Fruit fly (Drosophila melanogaster) whole organism, wandering third instar larva: ENCODE data around the gene CG31687.

Source experiments
- CG32264 ChIP-seq: fragments of 200-800 bp; sonication (Bioruptor generic); optimal IDR thresholded peaks from 2 replicates; lab custom pipeline; 2016; ENCODE audit warnings: missing biosample characterization, missing genetic modification characterization
- CG9705 ChIP-seq: fragments of 200-800 bp; sonication (Bioruptor generic); optimal IDR thresholded peaks from 2 replicates; lab custom pipeline; 2018; ENCODE audit warnings: missing biosample characterization, mild to moderate bottlenecking, missing genetic modification characterization
- CrebA ChIP-seq: fragments of 200-800 bp; sonication (Bioruptor generic); optimal IDR thresholded peaks from 2 replicates; lab custom pipeline; 2016; ENCODE audit warnings: missing biosample characterization, mild to moderate bottlenecking, missing genetic modification characterization, borderline replicate concordance
- Dfd ChIP-seq: fragments of >200 bp; optimal IDR thresholded peaks from 2 replicates; lab custom pipeline; 2017; ENCODE audit warnings: missing biosample characterization, missing genetic modification characterization
- Dif ChIP-seq: fragments of 200-275, 200-300 bp; sonication (Bioruptor generic); optimal IDR thresholded peaks from 2 replicates; lab custom pipeline; 2018; ENCODE audit warnings: missing biosample characterization, missing genetic modification characterization; ENCODE audit not compliant: partially characterized antibody
- GATAd ChIP-seq: sonication (Bioruptor generic); optimal IDR thresholded peaks from 2 replicates; lab custom pipeline; 2016; ENCODE audit warnings: missing biosample characterization, missing genetic modification characterization
- HLH106 ChIP-seq: fragments of 200-800 bp; optimal IDR thresholded peaks from 3 replicates; lab custom pipeline; 2019; ENCODE audit warnings: missing biosample characterization, mild to moderate bottlenecking, missing genetic modification characterization, moderate library complexity
- Hnf4 ChIP-seq: fragments of 200-800 bp; sonication (Bioruptor generic); optimal IDR thresholded peaks from 2 replicates; lab custom pipeline; 2016; ENCODE audit warnings: missing biosample characterization, mild to moderate bottlenecking, missing genetic modification characterization
- Hr78 ChIP-seq: fragments of >200 bp; optimal IDR thresholded peaks from 2 replicates; lab custom pipeline; 2017; ENCODE audit warnings: missing biosample characterization, missing genetic modification characterization
- Hr83 ChIP-seq: fragments of 200-300 bp; sonication (Bioruptor generic); optimal IDR thresholded peaks from 2 replicates; lab custom pipeline; 2016; ENCODE audit warnings: missing biosample characterization, mild to moderate bottlenecking, missing genetic modification characterization, moderate library complexity; ENCODE audit not compliant: poor library complexity, severe bottlenecking
- Jra ChIP-seq: sonication (Bioruptor generic); optimal IDR thresholded peaks from 2 replicates; lab custom pipeline; 2016; ENCODE audit warnings: missing biosample characterization, missing genetic modification characterization
- Myc ChIP-seq: fragments of >200 bp; optimal IDR thresholded peaks from 2 replicates; lab custom pipeline; 2017
- N ChIP-seq: fragments of >200 bp; optimal IDR thresholded peaks from 2 replicates; lab custom pipeline; 2018; ENCODE audit warnings: missing biosample characterization, missing external identifiers, missing genetic modification characterization
- OdsH ChIP-seq: fragments of 200-800 bp; sonication (Bioruptor generic); optimal IDR thresholded peaks from 2 replicates; lab custom pipeline; 2016; ENCODE audit warnings: missing biosample characterization, mild to moderate bottlenecking, missing genetic modification characterization
- Rel ChIP-seq, 2 experiments: fragments of 200-800 bp; sonication (Bioruptor generic) in 1 of 2; optimal IDR thresholded peaks; 2 replicates in 1 of 2; 3 replicates in 1 of 2; lab custom pipeline; 2016 to 2019; ENCODE audit warnings: mild to moderate bottlenecking in 2 of 2, missing biosample characterization in 2 of 2, missing genetic modification characterization in 2 of 2, moderate library complexity in 1 of 2
- Sp1 ChIP-seq: fragments of 200-800 bp; sonication (Bioruptor generic); optimal IDR thresholded peaks from 3 replicates; lab custom pipeline; 2019; ENCODE audit warnings: missing biosample characterization, mild to moderate bottlenecking, missing genetic modification characterization, moderate library complexity
- Vsx2 ChIP-seq: fragments of 200-300, 225-300 bp; sonication (Bioruptor generic); optimal IDR thresholded peaks from 2 replicates; lab custom pipeline; 2018; ENCODE audit warnings: missing biosample characterization, missing genetic modification characterization; ENCODE audit not compliant: partially characterized antibody
- br ChIP-seq: fragments of 200-800 bp; sonication (Bioruptor generic); optimal IDR thresholded peaks from 2 replicates; lab custom pipeline; 2016; ENCODE audit warnings: missing biosample characterization, missing genetic modification characterization
- brk ChIP-seq: fragments of 200-800 bp; sonication (Bioruptor generic); optimal IDR thresholded peaks from 2 replicates; lab custom pipeline; 2016; ENCODE audit warnings: missing biosample characterization, mild to moderate bottlenecking, missing genetic modification characterization
- dl ChIP-seq, 2 experiments: fragments of 175-275, 200-275 bp in 1 of 2; fragments of 200-275 bp in 1 of 2; sonication (Bioruptor generic); optimal IDR thresholded peaks; lab custom pipeline; 2018; ENCODE audit warnings: mild to moderate bottlenecking in 2 of 2, missing biosample characterization in 2 of 2, missing genetic modification characterization in 2 of 2, moderate library complexity in 2 of 2; ENCODE audit not compliant: partially characterized antibody in 2 of 2, insufficient read depth in 1 of 2
- dmrt93B ChIP-seq: fragments of 200-800 bp; sonication (Bioruptor generic); optimal IDR thresholded peaks from 2 replicates; lab custom pipeline; 2018; ENCODE audit warnings: missing biosample characterization, mild to moderate bottlenecking, missing genetic modification characterization
- dsf ChIP-seq: sonication (Bioruptor generic); optimal IDR thresholded peaks from 2 replicates; lab custom pipeline; 2016; ENCODE audit warnings: missing biosample characterization, missing genetic modification characterization, borderline replicate concordance
- ey ChIP-seq: fragments of 200-800 bp; sonication (Bioruptor generic); optimal IDR thresholded peaks from 2 replicates; lab custom pipeline; 2016; ENCODE audit warnings: missing biosample characterization, missing genetic modification characterization
- fru ChIP-seq: fragments of 200-800 bp; sonication (Bioruptor generic); optimal IDR thresholded peaks from 3 replicates; lab custom pipeline; 2016; ENCODE audit warnings: missing biosample characterization, mild to moderate bottlenecking, missing genetic modification characterization
- h ChIP-seq: fragments of 200-800 bp; sonication (Bioruptor generic); optimal IDR thresholded peaks from 3 replicates; lab custom pipeline; 2016; ENCODE audit warnings: missing biosample characterization, mild to moderate bottlenecking, missing genetic modification characterization
- jim ChIP-seq: fragments of 175-275, 200-325 bp; sonication (Bioruptor generic); optimal IDR thresholded peaks from 2 replicates; lab custom pipeline; 2016; ENCODE audit warnings: missing biosample characterization, mild to moderate bottlenecking, missing genetic modification characterization
- lola ChIP-seq: fragments of >200 bp; optimal IDR thresholded peaks from 2 replicates; lab custom pipeline; 2017; ENCODE audit warnings: missing biosample characterization, missing genetic modification characterization
- pan ChIP-seq: fragments of >200 bp; optimal IDR thresholded peaks from 2 replicates; lab custom pipeline; 2017
- psq ChIP-seq: fragments of 200-800 bp; sonication (Bioruptor generic); optimal IDR thresholded peaks from 3 replicates; lab custom pipeline; 2017; ENCODE audit warnings: missing biosample characterization, mild to moderate bottlenecking, missing genetic modification characterization, moderate library complexity
- rgr ChIP-seq: fragments of 200-800 bp; sonication (Bioruptor generic); optimal IDR thresholded peaks from 3 replicates; lab custom pipeline; 2016; ENCODE audit warnings: missing biosample characterization, mild to moderate bottlenecking, missing genetic modification characterization
- sage ChIP-seq: fragments of 200-800 bp; sonication (Bioruptor generic); optimal IDR thresholded peaks from 2 replicates; lab custom pipeline; 2016; ENCODE audit warnings: missing biosample characterization, mild to moderate bottlenecking, missing genetic modification characterization
- sv ChIP-seq: fragments of 200-800 bp; sonication (Bioruptor generic); optimal IDR thresholded peaks from 3 replicates; lab custom pipeline; 2016; ENCODE audit warnings: missing biosample characterization, missing genetic modification characterization
- tai ChIP-seq: sonication (Bioruptor generic); optimal IDR thresholded peaks from 2 replicates; lab custom pipeline; 2016; ENCODE audit warnings: missing biosample characterization, missing genetic modification characterization
- usp ChIP-seq: fragments of >200 bp; optimal IDR thresholded peaks from 2 replicates; lab custom pipeline; 2017; ENCODE audit warnings: missing biosample characterization, missing genetic modification characterization

The CG31687 gene

dm6 chr2L:20428382-20428755 lies 21.7 kb upstream of the CG31687 start:
- no peak for TF ChIP-seq Jra
- no peak for TF ChIP-seq tai
- no peak for TF ChIP-seq Vsx2
- no peak for TF ChIP-seq dl (GFP tag; optimal IDR thresholded peaks at IDR 0.05; lab: Kevin White, UChicago; ENCODE audit: insufficient read depth in 1 of 2, partially characterized antibody in 2 of 2)
- TF ChIP-seq Myc (lab: Kevin White, UChicago) = no peak
- TF ChIP-seq lola (GFP tag; lab: Kevin White, UChicago) = no peak
- no peak for TF ChIP-seq CrebA
- TF ChIP-seq ey (GFP tag; lab: Kevin White, UChicago) = no peak
- TF ChIP-seq dsf (GFP tag; lab: Kevin White, UChicago) = no peak
- TF ChIP-seq br (GFP tag; lab: Kevin White, UChicago) = no peak
- no peak for TF ChIP-seq CG32264 (GFP tag; lab: Kevin White, UChicago)
- TF ChIP-seq Hnf4 = no peak

dm6 chr2L:20428756-20429408 lies 21.1 kb upstream of the CG31687 start:
- peak; percentile 48 for TF ChIP-seq rgr (GFP tag; lab: Kevin White, UChicago)
- peak; percentile 64 for TF ChIP-seq Myc (lab: Kevin White, UChicago)
- TF ChIP-seq sage (GFP tag; lab: Kevin White, UChicago) = no peak
- peak; percentile 36 for TF ChIP-seq Rel (GFP tag; optimal IDR thresholded peaks at IDR 0.05; lab: Kevin White, UChicago)
- peak; percentile 61 for TF ChIP-seq Rel (tag; optimal IDR thresholded peaks at IDR 0.05; lab: Kevin White, UChicago)
- TF ChIP-seq pan = no peak
- peak; percentile 16 for TF ChIP-seq Sp1 (GFP tag; lab: Kevin White, UChicago)
- no peak for TF ChIP-seq dl (GFP tag; optimal IDR thresholded peaks at IDR 0.05; lab: Kevin White, UChicago; ENCODE audit: insufficient read depth in 1 of 2, partially characterized antibody in 2 of 2)
- peak; percentile 51 for TF ChIP-seq OdsH (GFP tag; lab: Kevin White, UChicago)
- TF ChIP-seq dmrt93B (GFP tag; lab: Kevin White, UChicago) = no peak
- TF ChIP-seq psq (GFP tag; lab: Kevin White, UChicago) = peak; percentile 39
- no peak for TF ChIP-seq CG32264 (GFP tag; lab: Kevin White, UChicago)
- peak; percentile 2 for TF ChIP-seq br (GFP tag; lab: Kevin White, UChicago)
- TF ChIP-seq CrebA = no peak
- TF ChIP-seq Dif (GFP tag; lab: Kevin White, UChicago) = no peak
- no peak for TF ChIP-seq sv (GFP tag; lab: Kevin White, UChicago)
- no peak for TF ChIP-seq jim (GFP tag; lab: Kevin White, UChicago)
- no peak for TF ChIP-seq fru
- peak; percentile 34 for TF ChIP-seq Vsx2
- peak; percentile 26 for TF ChIP-seq Hr83 (GFP tag; lab: Kevin White, UChicago)
- TF ChIP-seq lola (GFP tag; lab: Kevin White, UChicago) = no peak
- peak; percentile 44 for TF ChIP-seq h (GFP tag; lab: Kevin White, UChicago)
- TF ChIP-seq, all 38 proteins: peak for 10

- TF ChIP-seq h (GFP tag; lab: Kevin White, UChicago) = no peak
- TF ChIP-seq HLH106 (tag; lab: Kevin White, UChicago) = no peak
- TF ChIP-seq Dfd (GFP tag; lab: Kevin White, UChicago) = no peak
- TF ChIP-seq dmrt93B (GFP tag; lab: Kevin White, UChicago) = no peak
- TF ChIP-seq Rel (GFP tag; optimal IDR thresholded peaks at IDR 0.05; lab: Kevin White, UChicago) = no peak
- no peak for TF ChIP-seq Rel (tag; optimal IDR thresholded peaks at IDR 0.05; lab: Kevin White, UChicago)
- no peak for TF ChIP-seq Hnf4
- no peak for TF ChIP-seq CG9705
- TF ChIP-seq tai = no peak
- no peak for TF ChIP-seq psq (GFP tag; lab: Kevin White, UChicago)
- no peak for TF ChIP-seq brk (GFP tag; lab: Kevin White, UChicago)
- no peak for TF ChIP-seq Vsx2
- TF ChIP-seq Hr83 (GFP tag; lab: Kevin White, UChicago) = no peak
- no peak for TF ChIP-seq pan
- TF ChIP-seq usp (GFP tag; lab: Kevin White, UChicago) = no peak
- no peak for TF ChIP-seq Jra
Observed at dm6 chr2L:20429458-20429857, 20.6 kb upstream of the CG31687 start.

- TF ChIP-seq Jra = no peak
- TF ChIP-seq Vsx2 = no peak
- TF ChIP-seq Hr78 (GFP tag; lab: Kevin White, UChicago) = no peak
- TF ChIP-seq sage (GFP tag; lab: Kevin White, UChicago) = no peak
- no peak for TF ChIP-seq fru
- TF ChIP-seq psq (GFP tag; lab: Kevin White, UChicago) = no peak
- no peak for TF ChIP-seq h (GFP tag; lab: Kevin White, UChicago)
- TF ChIP-seq GATAd (GFP tag; lab: Kevin White, UChicago) = no peak
- no peak for TF ChIP-seq Dfd (GFP tag; lab: Kevin White, UChicago)
- no peak for TF ChIP-seq Dif (GFP tag; lab: Kevin White, UChicago)
- TF ChIP-seq dmrt93B (GFP tag; lab: Kevin White, UChicago) = no peak
- no peak for TF ChIP-seq usp (GFP tag; lab: Kevin White, UChicago)
- TF ChIP-seq ey (GFP tag; lab: Kevin White, UChicago) = no peak
- no peak for TF ChIP-seq Hnf4
- TF ChIP-seq N (GFP tag; lab: Kevin White, UChicago) = no peak
- TF ChIP-seq dsf (GFP tag; lab: Kevin White, UChicago) = no peak
- no peak for TF ChIP-seq Myc (lab: Kevin White, UChicago)
- TF ChIP-seq CrebA = no peak
- no peak for TF ChIP-seq jim (GFP tag; lab: Kevin White, UChicago)
- TF ChIP-seq, all 38 proteins: peak for 0
Observed at dm6 chr2L:20431210-20431609, 18.8 kb upstream of the CG31687 start.
